Worm (Caenorhabditis elegans) whole organism, early embryonic: ENCODE measurements around the gene F27E5.9.

Source experiments
- B0310.2 ChIP-seq: sonication (generic microtip); optimal IDR thresholded peaks from 2 replicates; lab custom pipeline; 2016; ENCODE audit warnings: mild to moderate bottlenecking, missing genetic modification characterization, missing compliant biosample characterization
- F13C5.2 ChIP-seq: sonication (generic microtip); optimal IDR thresholded peaks from 2 replicates; lab custom pipeline; 2017; ENCODE audit warnings: mild to moderate bottlenecking, missing genetic modification characterization, inconsistent platforms, missing compliant biosample characterization
- aly-1 ChIP-seq: sonication (generic microtip); optimal IDR thresholded peaks from 2 replicates; lab custom pipeline; 2016; ENCODE audit warnings: missing genetic modification characterization, missing compliant biosample characterization
- ama-1 ChIP-seq: fragments of 150-350 bp; optimal IDR thresholded peaks from 2 replicates; lab custom pipeline; 2014
- ceh-13 ChIP-seq: fragments of 200-800 bp; sonication (Bioruptor generic); optimal IDR thresholded peaks from 2 replicates; lab custom pipeline; 2018; ENCODE audit warnings: mild to moderate bottlenecking, missing genetic modification characterization, missing compliant biosample characterization
- ceh-36 ChIP-seq: sonication (generic microtip); optimal IDR thresholded peaks from 2 replicates; lab custom pipeline; 2016; ENCODE audit warnings: missing genetic modification characterization, inconsistent platforms, missing compliant biosample characterization
- ets-7 ChIP-seq: sonication (generic microtip); optimal IDR thresholded peaks from 2 replicates; lab custom pipeline; 2016; ENCODE audit warnings: missing genotype, missing genetic modification characterization, missing compliant biosample characterization
- flt-1 ChIP-seq: fragments of 200-800 bp; sonication (Bioruptor generic); IDR thresholded peaks from 2 replicates; pipeline ENCODE4 v1.3.6; 2022; ENCODE audit warnings: missing genetic modification characterization, missing compliant biosample characterization
- hmbx-1 ChIP-seq: sonication (generic microtip); optimal IDR thresholded peaks from 2 replicates; lab custom pipeline; 2016; ENCODE audit warnings: mild to moderate bottlenecking, missing genetic modification characterization, missing compliant biosample characterization
- hmg-4 ChIP-seq: fragments of 200-800 bp; sonication (Bioruptor generic); optimal IDR thresholded peaks from 2 replicates; lab custom pipeline; 2018; ENCODE audit warnings: mild to moderate bottlenecking, missing genetic modification characterization, missing compliant biosample characterization
- hnd-1 ChIP-seq: sonication (generic microtip); optimal IDR thresholded peaks from 2 replicates; lab custom pipeline; 2016; ENCODE audit warnings: missing genetic modification characterization, missing compliant biosample characterization
- pes-1 ChIP-seq: fragments of 200-800 bp; sonication (Bioruptor generic); IDR thresholded peaks from 2 replicates; pipeline ENCODE4 v1.3.6; 2022; ENCODE audit warnings: missing genetic modification reagents, missing genetic modification characterization, missing compliant biosample characterization
- scrt-1 ChIP-seq: fragments of 200-800 bp; sonication (Bioruptor generic); IDR thresholded peaks from 2 replicates; pipeline ENCODE4 v1.3.6; 2022; ENCODE audit warnings: missing genetic modification characterization, missing compliant biosample characterization
- sea-1 ChIP-seq: fragments of 200-800 bp; sonication (Bioruptor generic); conservative IDR thresholded peaks from 2 replicates; pipeline ENCODE4 v1.3.6; 2022; ENCODE audit warnings: missing genetic modification characterization, missing compliant biosample characterization
- tbx-11 ChIP-seq: fragments of 200-800 bp; sonication (Bioruptor generic); IDR thresholded peaks from 2 replicates; pipeline ENCODE4 v1.3.6; 2022; ENCODE audit warnings: missing genetic modification characterization, missing compliant biosample characterization
- tbx-37 ChIP-seq: fragments of 200-800 bp; sonication (Bioruptor generic); conservative IDR thresholded peaks from 2 replicates; pipeline ENCODE4 v1.3.6; 2022; ENCODE audit warnings: missing genetic modification reagents, missing genetic modification characterization, missing compliant biosample characterization
- tra-4 ChIP-seq: sonication (generic microtip); optimal IDR thresholded peaks from 2 replicates; lab custom pipeline; 2017; ENCODE audit warnings: missing genetic modification characterization, missing compliant biosample characterization

Gene F27E5.9

DNA sequence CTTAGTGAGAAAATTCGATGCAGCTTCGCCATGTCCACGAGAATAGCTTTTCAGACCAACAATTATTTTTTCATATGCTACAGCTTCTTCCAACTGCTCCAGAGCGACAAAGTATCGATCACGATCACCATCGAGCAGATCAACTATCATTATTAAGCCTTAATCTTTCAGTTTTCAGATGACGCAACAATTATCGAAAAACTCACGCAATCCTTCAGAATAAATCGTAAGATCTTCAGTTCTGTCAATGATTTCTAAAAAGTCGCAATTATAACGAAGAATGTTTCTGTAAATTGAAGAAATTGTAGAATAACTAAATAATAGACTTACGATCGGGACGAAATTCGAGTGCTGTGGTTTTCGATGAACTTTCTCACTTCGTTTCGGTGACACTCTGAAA is 31.5 kb upstream of the F27E5.9 start:
- no peak for TF ChIP-seq ceh-36 (tag; lab: Kevin White, UChicago)
- TF ChIP-seq scrt-1 (GFP tag; lab: Robert Waterston, UW), result no peak
- TF ChIP-seq flt-1 (GFP tag; lab: Robert Waterston, UW), result no peak
- no peak for TF ChIP-seq hmbx-1 (tag; lab: Kevin White, UChicago)

ce11 chrII:10105604-10106003 is 29.1 kb upstream of the F27E5.9 start, which contains the start of gene ZK945.4:
TSS of gene ZK945.4 (minus strand) at chrII:10105704.
- no peak for TF ChIP-seq hmg-4 (GFP tag; lab: Kevin White, UChicago)

DNA sequence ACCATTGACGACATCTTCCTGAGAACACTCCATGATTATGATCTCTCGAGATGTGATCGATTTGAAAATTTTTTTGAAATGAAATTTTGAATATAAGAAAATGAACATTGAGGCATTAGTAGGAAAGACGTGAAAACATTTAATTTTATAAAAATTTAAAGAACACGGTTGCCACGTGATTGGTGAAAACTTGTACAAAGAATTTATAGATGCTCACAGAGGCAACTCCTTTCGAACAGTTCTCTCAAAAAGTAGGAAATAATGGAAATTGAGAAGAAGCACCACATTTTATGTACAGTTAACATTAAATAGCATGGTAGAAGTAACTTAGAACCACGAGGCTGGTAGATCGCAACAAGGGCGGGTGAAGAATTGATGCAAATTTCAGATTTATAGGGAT is 27.9 kb upstream of the F27E5.9 start, which contains the start of gene ZK945.6:
TSS of gene ZK945.6 (minus strand) at position 101 of the 400 bp plus-strand sequence.
- no peak for TF ChIP-seq tbx-11 (GFP tag; lab: Robert Waterston, UW)

ce11 chrII:10108377-10108776 is 26.4 kb upstream of the F27E5.9 start, which contains the start of the genes ZK945.7 and ZK945.8:
TSS of gene ZK945.7 (minus strand) at chrII:10108477.
TSS of gene ZK945.8 (plus strand) at chrII:10108651.
- TF ChIP-seq flt-1 (GFP tag; lab: Robert Waterston, UW), result no peak
- TF ChIP-seq hnd-1, result no peak
- no peak for TF ChIP-seq ceh-13
- TF ChIP-seq B0310.2 (tag; lab: Kevin White, UChicago), result no peak
- no peak for TF ChIP-seq ets-7 (tag; lab: Kevin White, UChicago)
- TF ChIP-seq pes-1 (GFP tag; lab: Robert Waterston, UW), result no peak
- no peak for TF ChIP-seq tbx-11 (GFP tag; lab: Robert Waterston, UW)
- no peak for TF ChIP-seq scrt-1 (GFP tag; lab: Robert Waterston, UW)
- no peak for TF ChIP-seq hmbx-1 (tag; lab: Kevin White, UChicago)

ce11 chrII:10116690-10117089 is 18.1 kb upstream of the F27E5.9 start:
- TF ChIP-seq tbx-11 (GFP tag; lab: Robert Waterston, UW) (no peak), hnd-1 (no peak), hmbx-1 (tag; lab: Kevin White, UChicago) (no peak), scrt-1 (GFP tag; lab: Robert Waterston, UW) (no peak), B0310.2 (tag; lab: Kevin White, UChicago) (no peak), tra-4 (no peak), sea-1 (GFP tag; lab: Robert Waterston, UW) (no peak), pes-1 (GFP tag; lab: Robert Waterston, UW) (no peak), aly-1 (no peak), ama-1 (lab: Kevin White, UChicago) (no peak), ceh-13 (no peak), ets-7 (tag; lab: Kevin White, UChicago) (no peak), hmg-4 (GFP tag; lab: Kevin White, UChicago) (no peak), flt-1 (GFP tag; lab: Robert Waterston, UW) (no peak), F13C5.2 (tag; lab: Kevin White, UChicago) (no peak), ceh-36 (tag; lab: Kevin White, UChicago) (no peak), tbx-37 (GFP tag; lab: Robert Waterston, UW) (no peak)

- no peak for TF ChIP-seq pes-1 (GFP tag; lab: Robert Waterston, UW)
- no peak for TF ChIP-seq aly-1
- no peak for TF ChIP-seq tra-4
- TF ChIP-seq sea-1 (GFP tag; lab: Robert Waterston, UW), result no peak
- TF ChIP-seq hmg-4 (GFP tag; lab: Kevin White, UChicago), result no peak
- no peak for TF ChIP-seq tbx-37 (GFP tag; lab: Robert Waterston, UW)
- TF ChIP-seq B0310.2 (tag; lab: Kevin White, UChicago), result no peak
- no peak for TF ChIP-seq hnd-1
- no peak for TF ChIP-seq hmbx-1 (tag; lab: Kevin White, UChicago)
- no peak for TF ChIP-seq scrt-1 (GFP tag; lab: Robert Waterston, UW)
- TF ChIP-seq tbx-11 (GFP tag; lab: Robert Waterston, UW), result no peak
- no peak for TF ChIP-seq ceh-13
- no peak for TF ChIP-seq ceh-36 (tag; lab: Kevin White, UChicago)
Measured at ce11 chrII:10121725-10122124, 13.0 kb upstream of the F27E5.9 start, which contains the start of gene lov-1. TSS of gene lov-1 (minus strand) at chrII:10121825.

ce11 chrII:10122465-10122864 is 12.3 kb upstream of the F27E5.9 start, which contains the start of gene F27E5.7:
TSS of gene F27E5.7 (plus strand) at chrII:10122765.
- TF ChIP-seq tra-4 (no peak), ceh-36 (tag; lab: Kevin White, UChicago) (no peak), pes-1 (GFP tag; lab: Robert Waterston, UW) (no peak), aly-1 (no peak), tbx-11 (GFP tag; lab: Robert Waterston, UW) (no peak), hmbx-1 (tag; lab: Kevin White, UChicago) (no peak), scrt-1 (GFP tag; lab: Robert Waterston, UW) (no peak), B0310.2 (tag; lab: Kevin White, UChicago) (no peak)

- TF ChIP-seq ceh-13 (no peak), tbx-11 (GFP tag; lab: Robert Waterston, UW) (no peak), aly-1 (no peak), hmbx-1 (tag; lab: Kevin White, UChicago) (no peak), B0310.2 (tag; lab: Kevin White, UChicago) (no peak), scrt-1 (GFP tag; lab: Robert Waterston, UW) (no peak), ets-7 (tag; lab: Kevin White, UChicago) (no peak), tra-4 (no peak), pes-1 (GFP tag; lab: Robert Waterston, UW) (no peak), F13C5.2 (tag; lab: Kevin White, UChicago) (no peak), flt-1 (GFP tag; lab: Robert Waterston, UW) (no peak), ceh-36 (tag; lab: Kevin White, UChicago) (no peak), sea-1 (GFP tag; lab: Robert Waterston, UW) (no peak), ama-1 (lab: Kevin White, UChicago) (no peak), hnd-1 (no peak), hmg-4 (GFP tag; lab: Kevin White, UChicago) (no peak), tbx-37 (GFP tag; lab: Robert Waterston, UW) (no peak)
Measured at ce11 chrII:10127389-10127788, 7.4 kb upstream of the F27E5.9 start, which contains the start of gene F27E5.8. TSS of gene F27E5.8 (minus strand) at chrII:10127489.
